Worm (Caenorhabditis elegans): ENCODE measurements around the gene mab-10.
"Not testable (repeated sequence)": the region's sequence is repeated elsewhere in the genome, so short reads cannot be mapped to it uniquely, and the experiment has no call there.

Gene mab-10

DNA sequence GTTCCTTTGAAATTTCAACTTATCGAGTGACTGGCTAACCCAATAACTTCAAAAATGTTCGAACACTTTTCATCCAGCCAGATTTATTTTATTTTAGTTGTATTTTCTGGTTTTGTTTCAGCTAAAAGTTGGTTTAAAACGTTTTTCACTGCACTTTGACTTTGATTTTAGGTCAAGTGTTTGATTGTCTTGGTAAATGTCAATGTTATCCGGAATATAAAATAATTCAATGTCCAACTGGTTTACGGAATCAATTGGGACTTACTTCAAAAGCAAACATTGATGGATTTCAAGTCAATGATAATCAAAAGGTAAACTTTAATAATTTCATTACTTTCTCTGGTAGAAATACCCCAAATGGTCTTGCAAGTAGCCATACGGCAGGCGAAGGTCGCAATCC is 44.0 kb upstream of the mab-10 start:
- no peak for TF ChIP-seq aly-2 (tag; optimal IDR thresholded peaks at IDR 0.05)
- TF ChIP-seq Y55F3AM.14 (GFP tag; optimal IDR thresholded peaks at IDR 0.05), result no peak
- TF ChIP-seq nhr-25 (tag; optimal IDR thresholded peaks at IDR 0.05), result no peak
- TF ChIP-seq ztf-11 (tag; optimal IDR thresholded peaks at IDR 0.05), result no peak
- no peak for TF ChIP-seq ama-1 (optimal IDR thresholded peaks at IDR 0.05)
- TF ChIP-seq ZK546.5 (tag; optimal IDR thresholded peaks at IDR 0.05), result no peak
- TF ChIP-seq egl-27 (tag; optimal IDR thresholded peaks at IDR 0.05), result no peak
- no peak for TF ChIP-seq ztf-4 (tag; optimal IDR thresholded peaks at IDR 0.05)
- no peak for TF ChIP-seq F13H6.1 (tag; optimal IDR thresholded peaks at IDR 0.05)
- TF ChIP-seq skn-1 (tag; optimal IDR thresholded peaks at IDR 0.05), result no peak
- no peak for TF ChIP-seq ztf-1 (GFP tag; conservative IDR thresholded peaks at IDR 0.05)

DNA sequence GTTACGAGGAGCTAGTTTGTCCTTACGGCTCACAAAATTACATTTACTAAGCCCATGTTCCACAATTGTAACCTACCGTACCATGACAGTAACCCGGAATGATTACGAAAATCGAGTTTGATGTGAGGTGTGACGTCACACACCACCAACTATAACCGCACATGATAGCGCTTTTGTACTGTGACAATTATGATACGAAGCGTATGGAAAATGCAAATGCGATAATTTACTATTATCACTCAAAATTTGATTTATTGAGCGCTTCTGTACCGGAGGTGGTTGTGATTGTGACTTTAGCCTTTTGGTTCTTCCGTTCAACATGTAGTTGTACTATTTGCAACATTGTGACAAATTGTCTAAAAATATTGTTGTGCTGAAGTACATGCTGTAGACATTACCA is 42.2 kb upstream of the mab-10 start:
- TF ChIP-seq ZK546.5 (tag; optimal IDR thresholded peaks at IDR 0.05) (no peak), fos-1 (tag; optimal IDR thresholded peaks at IDR 0.05) (peak; percentile 55)

DNA sequence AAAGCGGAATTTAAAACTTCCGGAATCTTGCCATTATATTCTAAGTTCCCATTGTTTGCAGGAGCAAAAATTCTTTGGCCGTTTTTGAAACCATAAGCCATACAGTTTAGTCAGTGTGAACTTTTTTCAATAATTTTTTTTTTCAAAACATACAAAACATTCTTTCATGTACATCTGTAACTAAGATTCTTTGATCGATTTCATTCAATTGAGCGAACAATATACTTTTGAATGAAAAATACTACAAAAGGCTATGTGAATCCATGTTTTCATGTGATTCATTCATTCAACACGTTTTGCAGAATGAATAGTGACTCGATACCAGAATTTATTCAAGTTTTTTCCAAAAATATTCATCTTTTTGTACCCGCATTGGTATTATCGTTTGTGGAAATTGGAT is 41.1 kb upstream of the mab-10 start, which contains the start of gene ZK666.15:
Gene ZK666.15 (plus strand): TSS at position 301 of the 400 bp plus-strand sequence.
- no peak for TF ChIP-seq dmd-4 (tag; optimal IDR thresholded peaks at IDR 0.05)
- no peak for TF ChIP-seq C34F6.9 (tag; optimal IDR thresholded peaks at IDR 0.05)
- no peak for TF ChIP-seq lin-13 (GFP tag; optimal IDR thresholded peaks at IDR 0.05)
- TF ChIP-seq aly-2 (tag; optimal IDR thresholded peaks at IDR 0.05), result no peak
- no peak for TF ChIP-seq ama-1 (optimal IDR thresholded peaks at IDR 0.05)
- no peak for TF ChIP-seq crh-2 (tag; optimal IDR thresholded peaks at IDR 0.05)
- TF ChIP-seq ztf-1 (GFP tag; conservative IDR thresholded peaks at IDR 0.05), result no peak
- no peak for TF ChIP-seq Y55F3AM.14 (GFP tag; optimal IDR thresholded peaks at IDR 0.05)
- no peak for TF ChIP-seq unc-55 (GFP tag; optimal IDR thresholded peaks at IDR 0.05)
- no peak for TF ChIP-seq nhr-6 (tag; optimal IDR thresholded peaks at IDR 0.05)
- no peak for TF ChIP-seq lin-39 (tag; optimal IDR thresholded peaks at IDR 0.05)

DNA sequence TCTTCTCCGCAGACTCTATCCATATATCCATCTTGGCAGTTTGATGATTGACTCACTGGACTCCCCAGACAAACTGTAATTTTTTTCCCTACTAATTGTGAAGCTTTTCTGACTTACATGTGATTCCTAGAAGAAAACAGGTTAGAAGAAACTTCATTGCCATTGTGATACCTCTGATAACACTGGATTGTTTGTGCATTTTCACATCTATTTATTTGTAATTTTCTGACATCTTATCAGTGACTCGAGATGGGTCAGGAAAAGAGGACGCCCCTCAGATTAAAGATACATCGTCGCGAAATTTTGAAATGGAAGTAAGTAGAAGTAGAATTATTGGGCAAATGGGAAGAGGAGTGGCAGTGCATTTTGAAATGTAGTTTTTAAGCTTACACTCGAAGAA is 37.6 kb upstream of the mab-10 start, which contains the start of gene clec-61:
Gene clec-61 (minus strand): TSS at position 209 of the 400 bp plus-strand sequence.
- no peak for TF ChIP-seq fos-1 (tag; optimal IDR thresholded peaks at IDR 0.05)
- TF ChIP-seq ama-1 (optimal IDR thresholded peaks at IDR 0.05), result no peak
- TF ChIP-seq ztf-4 (tag; optimal IDR thresholded peaks at IDR 0.05), result no peak
- TF ChIP-seq Y55F3AM.14 (GFP tag; optimal IDR thresholded peaks at IDR 0.05), result no peak
- no peak for TF ChIP-seq mbf-1 (tag; optimal IDR thresholded peaks at IDR 0.05)
- TF ChIP-seq lin-11 (tag; optimal IDR thresholded peaks at IDR 0.05), result no peak
- no peak for TF ChIP-seq nhr-10 (tag; optimal IDR thresholded peaks at IDR 0.05)
- TF ChIP-seq nhr-6 (tag; optimal IDR thresholded peaks at IDR 0.05), result no peak
- no peak for TF ChIP-seq ZK546.5 (tag; optimal IDR thresholded peaks at IDR 0.05)
- TF ChIP-seq blmp-1 (tag; optimal IDR thresholded peaks at IDR 0.05; ENCODE audit: insufficient read depth), result no peak
- TF ChIP-seq lsy-2 (tag; optimal IDR thresholded peaks at IDR 0.05), result no peak
- no peak for TF ChIP-seq nhr-21 (tag; optimal IDR thresholded peaks at IDR 0.05)
- TF ChIP-seq ceh-16 (tag; optimal IDR thresholded peaks at IDR 0.05), result no peak
- TF ChIP-seq unc-55 (GFP tag; optimal IDR thresholded peaks at IDR 0.05), result no peak
- no peak for TF ChIP-seq nhr-11 (tag; optimal IDR thresholded peaks at IDR 0.05)
- no peak for TF ChIP-seq peb-1 (tag; optimal IDR thresholded peaks at IDR 0.05)
- TF ChIP-seq lin-39 (tag; optimal IDR thresholded peaks at IDR 0.05), result no peak
- no peak for TF ChIP-seq elt-3 (tag; optimal IDR thresholded peaks at IDR 0.05)

DNA sequence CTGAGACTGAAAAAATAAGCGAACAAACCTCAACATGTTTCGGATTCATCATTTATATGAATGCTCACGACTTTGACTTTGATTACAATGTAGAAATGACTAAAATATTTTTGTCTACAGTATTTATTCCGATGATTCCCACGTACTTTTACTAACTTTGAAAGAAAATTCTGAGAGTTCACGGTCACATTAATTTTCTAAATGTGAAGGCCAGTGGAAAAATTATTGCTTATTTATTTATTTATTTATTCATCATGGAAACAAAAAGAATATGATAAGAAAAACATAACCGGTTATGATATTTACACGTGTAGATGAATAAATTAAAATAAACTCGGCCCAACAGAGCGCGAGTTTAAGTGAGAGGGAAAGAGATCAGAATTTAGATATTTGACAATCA is 34.9 kb upstream of the mab-10 start, which contains the start of gene ZK666.8:
Gene ZK666.8 (minus strand): TSS at position 101 of the 400 bp plus-strand sequence.
- TF ChIP-seq aly-2, mdl-1, dmd-4 (tag; optimal IDR thresholded peaks at IDR 0.05): not testable (repeated sequence)

DNA sequence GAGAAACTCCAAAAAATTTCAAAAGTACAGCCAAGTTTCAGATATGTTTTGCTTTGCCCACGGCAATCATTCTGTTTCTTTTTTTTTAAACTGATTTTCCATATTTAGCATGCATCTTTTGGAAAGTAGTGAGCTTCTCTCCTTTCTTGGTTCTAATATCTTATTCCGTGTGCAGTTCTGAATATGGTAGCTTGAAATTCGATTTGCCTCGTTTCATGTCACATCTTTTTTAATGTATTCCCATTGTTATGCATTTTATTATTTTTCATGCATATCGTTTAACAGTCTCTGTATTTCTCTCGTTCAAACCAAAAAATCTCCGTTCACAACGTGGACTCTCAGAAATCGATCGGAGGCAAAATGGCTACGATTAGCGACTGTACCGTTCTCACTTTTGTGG is 33.4 kb upstream of the mab-10 start, which contains the start of gene ZK666.14:
Gene ZK666.14 (plus strand): TSS at position 301 of the 400 bp plus-strand sequence.
- TF ChIP-seq sma-3 (GFP tag; optimal IDR thresholded peaks at IDR 0.05), result no peak
- no peak for TF ChIP-seq nhr-12 (tag; optimal IDR thresholded peaks at IDR 0.05)
- TF ChIP-seq C34F6.9 (tag; optimal IDR thresholded peaks at IDR 0.05), result no peak
- TF ChIP-seq lin-39 (tag; optimal IDR thresholded peaks at IDR 0.05), result no peak
- TF ChIP-seq crh-2 (tag; optimal IDR thresholded peaks at IDR 0.05), result no peak
- no peak for TF ChIP-seq elt-1 (tag; optimal IDR thresholded peaks at IDR 0.05)
- no peak for TF ChIP-seq ZK546.5 (tag; optimal IDR thresholded peaks at IDR 0.05)

Data from whole organism, L2 larva.